Worm (Caenorhabditis elegans) whole organism, L4/young adult: Measurements from ENCODE around the gene srt-19.

Experiments used
- W03F9.2 ChIP-seq: fragments of 150-350 bp; optimal IDR thresholded peaks from 2 replicates; lab custom pipeline; 2014; ENCODE audit warnings: missing biosample characterization, missing genetic modification characterization
- dao-5 ChIP-seq: sonication (generic microtip); optimal IDR thresholded peaks from 2 replicates; lab custom pipeline; 2016; ENCODE audit warnings: missing genotype, missing genetic modification characterization, moderate library complexity, missing compliant biosample characterization
- him-1 ChIP-seq: sonication (generic microtip); optimal IDR thresholded peaks from 2 replicates; lab custom pipeline; 2016; ENCODE audit warnings: missing genotype, missing genetic modification reagents, missing genetic modification characterization, missing compliant biosample characterization

DNA sequence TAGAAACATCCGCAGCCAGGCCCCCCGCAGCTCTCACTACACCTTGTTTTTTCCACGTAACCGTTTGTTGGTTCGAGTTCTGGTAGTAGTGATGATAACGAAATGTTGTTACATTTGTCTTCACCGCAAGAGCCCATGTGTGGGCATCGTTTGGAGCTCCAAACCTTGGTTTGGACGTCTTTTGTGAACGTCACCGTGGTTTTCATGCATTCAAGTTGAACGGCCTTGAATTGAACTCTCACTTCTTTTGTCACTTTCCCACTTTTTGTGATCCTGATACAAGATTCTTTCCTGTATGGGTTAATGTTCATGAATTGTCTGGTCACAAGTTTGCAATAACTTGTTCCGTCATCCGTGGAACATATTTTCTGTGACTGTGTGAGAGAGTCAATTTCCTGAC is 19.0 kb downstream of the srt-19 start:
- TF ChIP-seq dao-5 (tag; lab: Kevin White, UChicago): no peak
- no peak for TF ChIP-seq him-1 (tag; lab: Kevin White, UChicago)
- TF ChIP-seq W03F9.2: no peak
